Worm (Caenorhabditis elegans): Measurements from ENCODE around the gene K07F5.17.

DNA sequence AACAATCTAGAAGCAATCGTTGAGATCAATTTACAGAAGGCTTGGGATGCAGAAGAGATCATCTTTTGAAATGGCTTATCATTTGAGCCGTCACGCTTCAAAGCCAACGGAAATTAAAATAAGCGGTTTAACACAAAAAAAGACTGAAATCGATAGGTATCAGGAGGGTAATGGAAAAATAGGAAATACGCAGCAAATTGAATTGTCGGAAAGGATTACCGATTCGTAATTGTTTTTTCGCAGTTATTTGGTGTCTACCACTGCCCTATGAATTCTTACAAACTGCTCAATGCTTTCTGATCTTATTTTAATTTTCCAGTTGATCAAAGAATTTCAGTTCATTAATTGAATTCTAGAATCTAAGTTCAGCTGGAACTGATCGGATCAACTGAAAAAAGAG is 30.7 kb upstream of the K07F5.17 start:
- no peak for TF ChIP-seq nhr-77 (tag; optimal IDR thresholded peaks at IDR 0.05)
- TF ChIP-seq blmp-1 (tag; optimal IDR thresholded peaks at IDR 0.05; ENCODE audit: insufficient read depth): no peak
